Fruit fly (Drosophila melanogaster) whole organism, embryonic: Measurements from ENCODE around the gene CG4297.

Experiments used
- CG12769 ChIP-seq: fragments of 200-800 bp; sonication (Bioruptor generic); optimal IDR thresholded peaks from 2 replicates; lab custom pipeline; 2019; ENCODE audit warnings: missing biosample characterization, mild to moderate bottlenecking, missing genetic modification characterization, moderate library complexity
- CG13123 ChIP-seq: fragments of 200-800 bp; sonication (Bioruptor generic); optimal IDR thresholded peaks from 2 replicates; lab custom pipeline; 2016; ENCODE audit warnings: missing biosample characterization, missing genetic modification characterization
- CG14014 ChIP-seq: fragments of 200-800 bp; sonication (Bioruptor generic); IDR thresholded peaks from 2 replicates; pipeline ENCODE4 v1.3.6; 2022; ENCODE audit warnings: missing biosample characterization, missing genetic modification characterization
- CG15601 ChIP-seq: fragments of 200-800 bp; sonication (Bioruptor generic); optimal IDR thresholded peaks from 3 replicates; lab custom pipeline; 2019; ENCODE audit warnings: missing biosample characterization, mild to moderate bottlenecking, missing genetic modification characterization, moderate library complexity
- CG17912 ChIP-seq: fragments of 200-800 bp; sonication (Bioruptor generic); optimal IDR thresholded peaks from 2 replicates; lab custom pipeline; 2018; ENCODE audit warnings: missing biosample characterization, mild to moderate bottlenecking, missing genetic modification characterization
- CG7357 ChIP-seq: fragments of 200-800 bp; sonication (Bioruptor generic); IDR thresholded peaks from 3 replicates; pipeline ENCODE4 v1.3.6; 2022; ENCODE audit warnings: missing biosample characterization, missing genetic modification characterization
- Dll ChIP-seq: fragments of 200-800 bp; sonication (Bioruptor generic); IDR thresholded peaks from 4 replicates; pipeline ENCODE4 v1.3.6; 2022; ENCODE audit warnings: missing biosample characterization, missing genetic modification characterization; ENCODE audit not compliant: partially characterized antibody
- Dp ChIP-seq: fragments of 200-800 bp; sonication (Bioruptor generic); optimal IDR thresholded peaks from 2 replicates; lab custom pipeline; 2018; ENCODE audit warnings: missing biosample characterization, mild to moderate bottlenecking, missing genetic modification characterization, moderate library complexity
- Drgx ChIP-seq: fragments of 200-800 bp; sonication (Bioruptor generic); IDR thresholded peaks from 2 replicates; pipeline ENCODE4 v1.3.6; 2022; ENCODE audit warnings: missing biosample characterization, missing genetic modification characterization
- Elba2 ChIP-seq: fragments of 200-800 bp; sonication (Bioruptor generic); optimal IDR thresholded peaks from 3 replicates; lab custom pipeline; 2016; ENCODE audit warnings: missing biosample characterization, missing genetic modification characterization
- GATAe ChIP-seq: fragments of 200-800 bp; sonication (Bioruptor generic); conservative IDR thresholded peaks from 2 replicates; pipeline ENCODE4 v1.3.6; 2022; ENCODE audit warnings: missing biosample characterization, missing genetic modification characterization
- Hr78 ChIP-seq, 2 experiments: fragments of 200-800 bp in 1 of 2; fragments of >200 bp in 1 of 2; sonication (Bioruptor generic) in 1 of 2; optimal IDR thresholded peaks; 2 replicates each; lab custom pipeline; 2017 to 2019; ENCODE audit warnings: missing biosample characterization in 2 of 2, missing genetic modification characterization in 2 of 2, mild to moderate bottlenecking in 1 of 2, moderate library complexity in 1 of 2
- MESR4 ChIP-seq: fragments of 200-800 bp; sonication (Bioruptor generic); optimal IDR thresholded peaks from 2 replicates; lab custom pipeline; 2018; ENCODE audit warnings: missing biosample characterization, mild to moderate bottlenecking, missing genetic modification characterization, moderate library complexity
- Sry-δ ChIP-seq: fragments of 200-800 bp; sonication (Bioruptor generic); optimal IDR thresholded peaks from 2 replicates; lab custom pipeline; 2016; ENCODE audit warnings: missing biosample characterization, missing genetic modification characterization
- Tbp ChIP-seq: fragments of >200 bp; optimal IDR thresholded peaks from 2 replicates; lab custom pipeline; 2018; ENCODE audit warnings: missing biosample characterization, missing genetic modification characterization
- al ChIP-seq: fragments of 200-800 bp; sonication (Bioruptor generic); IDR thresholded peaks from 2 replicates; pipeline ENCODE4 v1.3.6; 2022; ENCODE audit warnings: missing biosample characterization, missing genetic modification characterization
- cg ChIP-seq: fragments of 200-800 bp; sonication (Bioruptor generic); optimal IDR thresholded peaks from 3 replicates; lab custom pipeline; 2019; ENCODE audit warnings: missing biosample characterization, mild to moderate bottlenecking, missing genetic modification characterization, moderate library complexity
- chinmo ChIP-seq: fragments of 200-800 bp; sonication (Bioruptor generic); IDR thresholded peaks from 4 replicates; pipeline ENCODE4 v1.3.6; 2022; ENCODE audit warnings: missing biosample characterization, missing genetic modification characterization; ENCODE audit not compliant: partially characterized antibody
- dysf ChIP-seq: fragments of 200-800 bp; sonication (Bioruptor generic); IDR thresholded peaks from 3 replicates; pipeline ENCODE4 v1.3.6; 2022; ENCODE audit warnings: missing biosample characterization, missing genetic modification characterization
- exex ChIP-seq: fragments of 200-800 bp; sonication (Bioruptor generic); optimal IDR thresholded peaks from 4 replicates; lab custom pipeline; 2018; ENCODE audit warnings: missing biosample characterization, mild to moderate bottlenecking, missing genetic modification characterization, moderate library complexity
- gcm ChIP-seq: fragments of 200-800 bp; sonication (Bioruptor generic); optimal IDR thresholded peaks from 2 replicates; lab custom pipeline; 2019; ENCODE audit warnings: missing biosample characterization, mild to moderate bottlenecking, missing genetic modification characterization, moderate library complexity
- gcm2 ChIP-seq: fragments of 200-800 bp; sonication (Bioruptor generic); optimal IDR thresholded peaks from 2 replicates; lab custom pipeline; 2016; ENCODE audit warnings: missing biosample characterization, missing genetic modification characterization
- grau ChIP-seq: fragments of 200-800 bp; optimal IDR thresholded peaks from 3 replicates; lab custom pipeline; 2019; ENCODE audit warnings: missing biosample characterization, mild to moderate bottlenecking, missing genetic modification characterization, moderate library complexity
- grn ChIP-seq: fragments of 200-800 bp; sonication (Bioruptor generic); optimal IDR thresholded peaks from 3 replicates; lab custom pipeline; 2017; ENCODE audit warnings: missing biosample characterization, missing genetic modification characterization
- her ChIP-seq: fragments of 200-800 bp; sonication (Bioruptor generic); optimal IDR thresholded peaks from 2 replicates; lab custom pipeline; 2016; ENCODE audit warnings: missing biosample characterization, missing genetic modification characterization
- insv ChIP-seq, 2 experiments: fragments of 200-800 bp; sonication (Bioruptor generic); optimal IDR thresholded peaks; 3 replicates each; lab custom pipeline; 2016 to 2018; ENCODE audit warnings: missing biosample characterization in 2 of 2, missing genetic modification characterization in 2 of 2
- lbe ChIP-seq: fragments of 200-800 bp; sonication (Bioruptor generic); optimal IDR thresholded peaks from 2 replicates; lab custom pipeline; 2016; ENCODE audit warnings: missing biosample characterization, mild to moderate bottlenecking, missing genetic modification characterization
- lmd ChIP-seq: fragments of 200-800 bp; sonication (Bioruptor generic); IDR thresholded peaks from 2 replicates; pipeline ENCODE4 v1.3.6; 2022; ENCODE audit warnings: missing biosample characterization, missing genetic modification characterization
- mirr ChIP-seq: fragments of 200-800 bp; sonication (Bioruptor generic); optimal IDR thresholded peaks from 3 replicates; lab custom pipeline; 2018; ENCODE audit warnings: missing biosample characterization, mild to moderate bottlenecking, missing genetic modification characterization
- nom ChIP-seq: fragments of 200-800 bp; sonication (Bioruptor generic); optimal IDR thresholded peaks from 2 replicates; lab custom pipeline; 2017; ENCODE audit warnings: missing biosample characterization, missing genetic modification characterization, mild to moderate bottlenecking, moderate library complexity, missing genetic modification reagents
- sd ChIP-seq: fragments of 200-800 bp; sonication (Bioruptor generic); optimal IDR thresholded peaks from 3 replicates; lab custom pipeline; 2018; ENCODE audit warnings: missing biosample characterization, mild to moderate bottlenecking, missing genetic modification characterization, moderate library complexity
- sens ChIP-seq: fragments of 200-800 bp; sonication (Bioruptor generic); peaks from one replicate; lab custom pipeline; 2016; ENCODE audit warnings: missing biosample characterization, missing genetic modification characterization
- sug ChIP-seq: fragments of 200-800 bp; optimal IDR thresholded peaks from 2 replicates; lab custom pipeline; 2019; ENCODE audit warnings: missing biosample characterization, mild to moderate bottlenecking, missing genetic modification characterization, moderate library complexity
- wdn ChIP-seq: fragments of 200-800 bp; sonication (Bioruptor generic); IDR thresholded peaks from 2 replicates; pipeline ENCODE4 v1.3.6; 2022; ENCODE audit warnings: missing biosample characterization, missing genetic modification characterization

Gene CG4297

dm6 chr2L:452872-453271 is 19.1 kb downstream of the CG4297 start, which contains the start of the genes crq and shv (continued):
- no peak for TF ChIP-seq CG7357 (GFP tag; lab: Robert Waterston, UW)
- TF ChIP-seq cg (GFP tag; lab: Kevin White, UChicago): peak; percentile 89
- no peak for TF ChIP-seq Tbp (GFP tag; lab: Kevin White, UChicago)
- peak; percentile 47 for TF ChIP-seq Dp (GFP tag; lab: Kevin White, UChicago)
- no peak for TF ChIP-seq her (GFP tag; lab: Kevin White, UChicago)
- TF ChIP-seq MESR4 (GFP tag; lab: Kevin White, UChicago): peak; percentile 72
- peak; percentile 40; the same call in 1 of the 4 replicates for TF ChIP-seq Dll
- TF ChIP-seq al (GFP tag; lab: Robert Waterston, UW): no peak
- TF ChIP-seq Sry-δ (GFP tag; lab: Kevin White, UChicago): peak; percentile 3
- no peak for TF ChIP-seq CG17912 (GFP tag; lab: Kevin White, UChicago)
- TF ChIP-seq, all 482 proteins: peak for 60

- no peak for TF ChIP-seq lmd (GFP tag; lab: Robert Waterston, UW)
- no peak for TF ChIP-seq chinmo (GFP tag; lab: Robert Waterston, UW)
- peak; percentile 19 for TF ChIP-seq nom (GFP tag; lab: Kevin White, UChicago)
- TF ChIP-seq sug (tag; lab: Kevin White, UChicago): peak; percentile 96
- no peak for TF ChIP-seq CG12769
- TF ChIP-seq Drgx (GFP tag; lab: Robert Waterston, UW): peak; percentile 54
- TF ChIP-seq CG14014 (GFP tag; lab: Robert Waterston, UW): 0 out of 2 replicates have a peak, but pooled peaks have one; percentile 10
- TF ChIP-seq exex: peak; percentile 82
- peak; percentile 23; the same call in 1 of the 2 replicates for TF ChIP-seq GATAe (GFP tag; lab: Robert Waterston, UW)
- TF ChIP-seq Hr78 (GFP tag; optimal IDR thresholded peaks at IDR 0.05; lab: Kevin White, UChicago): no peak
- no peak for TF ChIP-seq CG13123
- peak; percentile 28 for TF ChIP-seq gcm (GFP tag; lab: Kevin White, UChicago)
- peak; percentile 63 for TF ChIP-seq sd (tag; lab: Kevin White, UChicago)
- peak; percentile 56 for TF ChIP-seq grau (tag; lab: Kevin White, UChicago)
- TF ChIP-seq sens (GFP tag; lab: Kevin White, UChicago): peak; percentile 60
- TF ChIP-seq lbe (GFP tag; lab: Kevin White, UChicago): peak; percentile 39
- TF ChIP-seq grn (GFP tag; lab: Kevin White, UChicago): peak; percentile 40
- TF ChIP-seq mirr: peak; percentile 77
These were observed 20.1 kb downstream of the CG4297 start for dm6 chr2L:451705-452472.

dm6 chr2L:447124-447523 is 24.9 kb downstream of the CG4297 start:
- TF ChIP-seq insv (GFP tag; optimal IDR thresholded peaks at IDR 0.05; lab: Kevin White, UChicago) (peak in 1 of 2 experiments; percentile 71), dysf (GFP tag; lab: Robert Waterston, UW) (no peak), wdn (GFP tag; lab: Robert Waterston, UW) (no peak), CG15601 (tag; lab: Kevin White, UChicago) (no peak), gcm2 (GFP tag; lab: Kevin White, UChicago) (no peak), Elba2 (GFP tag; lab: Kevin White, UChicago) (peak; percentile 80)
- TF ChIP-seq, all 482 proteins: peak for 2
